Worm (Caenorhabditis elegans) whole organism, young adult: Measurements from ENCODE around the gene F46C3.6.
"Not testable (repeated sequence)": the region's sequence is repeated elsewhere in the genome, so short reads cannot be mapped to it uniquely, and the experiment has no call there.

ENCODE experiments used
- B0261.1 ChIP-seq: sonication (generic microtip); optimal IDR thresholded peaks from 2 replicates; lab custom pipeline; 2016; ENCODE audit warnings: mild to moderate bottlenecking, missing genetic modification characterization, moderate library complexity, missing compliant biosample characterization
- C06A6.2 ChIP-seq: fragments of 200-800 bp; sonication (Bioruptor generic); conservative IDR thresholded peaks from 2 replicates; pipeline ENCODE4 v1.3.6; 2022; ENCODE audit warnings: missing genetic modification characterization, missing compliant biosample characterization
- F10E7.11 ChIP-seq: sonication (generic microtip); optimal IDR thresholded peaks from 2 replicates; lab custom pipeline; 2017; ENCODE audit warnings: mild to moderate bottlenecking, missing genetic modification characterization, moderate library complexity, missing compliant biosample characterization
- F33H1.4 ChIP-seq: fragments of 200-800 bp; sonication (Bioruptor generic); IDR thresholded peaks from 2 replicates; pipeline ENCODE4 v1.3.6; 2022; ENCODE audit warnings: missing genetic modification reagents, missing genetic modification characterization, missing compliant biosample characterization
- F37B4.10 ChIP-seq: fragments of 200-800 bp; sonication (Bioruptor generic); IDR thresholded peaks from 2 replicates; pipeline ENCODE4 v1.3.6; 2022; ENCODE audit warnings: missing genetic modification characterization, missing compliant biosample characterization
- F49E8.2 ChIP-seq: sonication (generic microtip); optimal IDR thresholded peaks from 3 replicates; lab custom pipeline; 2017; ENCODE audit warnings: missing genetic modification characterization, mild to moderate bottlenecking, missing compliant biosample characterization, antibody characterized with exemption, moderate library complexity; ENCODE audit not compliant: insufficient read depth
- T07F8.4 ChIP-seq: sonication (generic microtip); optimal IDR thresholded peaks from 2 replicates; lab custom pipeline; 2016; ENCODE audit warnings: mild to moderate bottlenecking, missing genetic modification characterization, moderate library complexity, missing compliant biosample characterization
- Y53F4B.3 ChIP-seq: fragments of 200-800 bp; sonication (Bioruptor generic); IDR thresholded peaks from 2 replicates; pipeline ENCODE4 v1.3.6; 2022; ENCODE audit warnings: missing genetic modification reagents, missing genetic modification characterization, missing compliant biosample characterization
- aptf-2 ChIP-seq: fragments of 200-800 bp; sonication (Bioruptor generic); conservative IDR thresholded peaks from 2 replicates; pipeline ENCODE4 v1.3.6; 2022; ENCODE audit warnings: missing genetic modification reagents, missing genetic modification characterization, missing compliant biosample characterization
- aptf-3 ChIP-seq: fragments of 200-800 bp; sonication (Bioruptor generic); IDR thresholded peaks from 2 replicates; pipeline ENCODE4 v1.3.6; 2022; ENCODE audit warnings: missing genetic modification characterization, missing compliant biosample characterization
- atf-7 ChIP-seq: sonication (generic microtip); optimal IDR thresholded peaks from 2 replicates; lab custom pipeline; 2017; ENCODE audit warnings: mild to moderate bottlenecking, missing genetic modification characterization, missing compliant biosample characterization
- athp-1 ChIP-seq: sonication (generic microtip); optimal IDR thresholded peaks from 2 replicates; lab custom pipeline; 2017; ENCODE audit warnings: mild to moderate bottlenecking, missing genetic modification characterization, missing compliant biosample characterization
- attf-6 ChIP-seq: fragments of 200-800 bp; sonication (Bioruptor generic); IDR thresholded peaks from 2 replicates; pipeline ENCODE4 v1.3.6; 2022; ENCODE audit warnings: missing genetic modification reagents, missing genetic modification characterization, missing compliant biosample characterization
- bed-1 ChIP-seq: fragments of 200-800 bp; sonication (Bioruptor generic); IDR thresholded peaks from 2 replicates; pipeline ENCODE4 v1.3.6; 2022; ENCODE audit warnings: missing genetic modification reagents, missing genetic modification characterization, missing compliant biosample characterization
- bed-2 ChIP-seq: fragments of 200-800 bp; sonication (Bioruptor generic); IDR thresholded peaks from 2 replicates; pipeline ENCODE4 v1.3.6; 2022; ENCODE audit warnings: missing genetic modification reagents, missing genetic modification characterization, missing compliant biosample characterization
- ccch-3 ChIP-seq: fragments of 200-800 bp; sonication (Bioruptor generic); optimal IDR thresholded peaks from 2 replicates; lab custom pipeline; 2018; ENCODE audit warnings: mild to moderate bottlenecking, missing genetic modification characterization, missing compliant biosample characterization
- ceh-58 ChIP-seq: fragments of 200-800 bp; sonication (Bioruptor generic); IDR thresholded peaks from 2 replicates; pipeline ENCODE4 v1.3.6; 2022; ENCODE audit warnings: missing genetic modification characterization, missing compliant biosample characterization
- dox-1 ChIP-seq: fragments of 200-800 bp; sonication (Bioruptor generic); IDR thresholded peaks from 2 replicates; pipeline ENCODE4 v1.3.6; 2022; ENCODE audit warnings: missing genetic modification reagents, missing genetic modification characterization, missing compliant biosample characterization
- efl-1 ChIP-seq: fragments of 150-350 bp; optimal IDR thresholded peaks from 2 replicates; lab custom pipeline; 2014; ENCODE audit warnings: missing biosample characterization, missing genetic modification reagents, missing genetic modification characterization
- egrh-3 ChIP-seq: fragments of 200-800 bp; sonication (Bioruptor generic); IDR thresholded peaks from 2 replicates; pipeline ENCODE4 v1.3.6; 2022; ENCODE audit warnings: missing genetic modification reagents, missing genetic modification characterization, missing compliant biosample characterization
- hlh-26 ChIP-seq: fragments of 200-800 bp; sonication (Bioruptor generic); conservative IDR thresholded peaks from 2 replicates; pipeline ENCODE4 v1.3.6; 2022; ENCODE audit warnings: missing genetic modification reagents, missing genetic modification characterization, missing compliant biosample characterization
- hmg-1.2 ChIP-seq: fragments of 200-800 bp; sonication (Bioruptor generic); IDR thresholded peaks from 2 replicates; pipeline ENCODE4 v1.3.6; 2022; ENCODE audit warnings: missing genetic modification reagents, missing genetic modification characterization, missing compliant biosample characterization
- hmg-20 ChIP-seq: fragments of 200-800 bp; sonication (Bioruptor generic); IDR thresholded peaks from 2 replicates; pipeline ENCODE4 v1.3.6; 2022; ENCODE audit warnings: missing genetic modification reagents, missing genetic modification characterization, missing compliant biosample characterization
- hrde-1 ChIP-seq: sonication (generic microtip); optimal IDR thresholded peaks from 2 replicates; lab custom pipeline; 2016; ENCODE audit warnings: missing genetic modification characterization, mild to moderate bottlenecking, missing compliant biosample characterization, moderate library complexity, missing genotype, missing genetic modification reagents, borderline replicate concordance
- hsf-1 ChIP-seq: fragments of 200-800 bp; sonication (Bioruptor generic); IDR thresholded peaks from 2 replicates; pipeline ENCODE4 v1.3.6; 2022; ENCODE audit warnings: missing genetic modification reagents, missing genetic modification characterization, missing compliant biosample characterization
- lag-1 ChIP-seq: fragments of 200-800 bp; sonication (Bioruptor generic); IDR thresholded peaks from 2 replicates; pipeline ENCODE4 v1.3.6; 2022; ENCODE audit warnings: missing genetic modification reagents, missing genetic modification characterization, missing compliant biosample characterization
- lin-35 ChIP-seq, 3 experiments: fragments of 150-350 bp in 2 of 3; sonication (generic microtip) in 1 of 3; optimal IDR thresholded peaks; 2 replicates each; lab custom pipeline; 2014 to 2018; ENCODE audit warnings: missing biosample characterization in 3 of 3, missing genetic modification characterization in 3 of 3, missing genetic modification reagents in 3 of 3
- lin-54 ChIP-seq: fragments of 200-800 bp; sonication (Bioruptor generic); optimal IDR thresholded peaks from 2 replicates; lab custom pipeline; 2018; ENCODE audit warnings: mild to moderate bottlenecking, missing genetic modification characterization, missing compliant biosample characterization
- lsl-1 ChIP-seq: fragments of 200-800 bp; sonication (Bioruptor generic); optimal IDR thresholded peaks from 2 replicates; lab custom pipeline; 2018; ENCODE audit warnings: mild to moderate bottlenecking, missing genetic modification characterization, moderate library complexity, missing compliant biosample characterization
- lsy-27 ChIP-seq: sonication (generic microtip); optimal IDR thresholded peaks from 2 replicates; lab custom pipeline; 2017; ENCODE audit warnings: missing genetic modification characterization, mild to moderate bottlenecking, missing compliant biosample characterization, antibody characterized with exemption, missing genotype, borderline replicate concordance; ENCODE audit not compliant: insufficient read depth
- madf-3 ChIP-seq: fragments of 200-800 bp; sonication (Bioruptor generic); IDR thresholded peaks from 2 replicates; pipeline ENCODE4 v1.3.6; 2022; ENCODE audit warnings: missing genetic modification reagents, missing genetic modification characterization, missing compliant biosample characterization
- madf-6 ChIP-seq: fragments of 200-800 bp; sonication (Bioruptor generic); IDR thresholded peaks from 2 replicates; pipeline ENCODE4 v1.3.6; 2022; ENCODE audit warnings: missing genetic modification reagents, missing genetic modification characterization, missing compliant biosample characterization
- nhr-120 ChIP-seq: fragments of 200-800 bp; sonication (Bioruptor generic); IDR thresholded peaks from 2 replicates; pipeline ENCODE4 v1.3.6; 2022; ENCODE audit warnings: missing genetic modification characterization, missing compliant biosample characterization
- nhr-179 ChIP-seq: sonication (generic microtip); optimal IDR thresholded peaks from 2 replicates; lab custom pipeline; 2016; ENCODE audit warnings: mild to moderate bottlenecking, missing genetic modification characterization, missing compliant biosample characterization
- snpc-3.4 ChIP-seq: sonication (generic microtip); optimal IDR thresholded peaks from 2 replicates; lab custom pipeline; 2017; ENCODE audit warnings: missing genetic modification characterization, mild to moderate bottlenecking, missing compliant biosample characterization, antibody characterized with exemption, moderate library complexity, missing genotype, missing genetic modification reagents
- ztf-22 ChIP-seq: fragments of 200-800 bp; sonication (Bioruptor generic); optimal IDR thresholded peaks from 2 replicates; lab custom pipeline; 2018; ENCODE audit warnings: mild to moderate bottlenecking, missing genetic modification characterization, moderate library complexity, missing compliant biosample characterization
- ztf-3 ChIP-seq: fragments of 200-800 bp; sonication (Bioruptor generic); optimal IDR thresholded peaks from 2 replicates; lab custom pipeline; 2018; ENCODE audit warnings: mild to moderate bottlenecking, missing genetic modification characterization, missing compliant biosample characterization
- ztf-6 ChIP-seq: fragments of 200-800 bp; sonication (Bioruptor generic); IDR thresholded peaks from 2 replicates; pipeline ENCODE4 v1.3.6; 2022; ENCODE audit warnings: missing genetic modification reagents, missing genetic modification characterization, missing compliant biosample characterization

F46C3.6 gene

ce11 chrX:11446535-11446934, 26.7 kb upstream of the F46C3.6 start, which contains the start of gene igeg-2:
igeg-2 (minus strand) TSS chrX:11446635.
- TF ChIP-seq atf-7 (tag; lab: Kevin White, UChicago), result no peak
- TF ChIP-seq nhr-179 (tag; lab: Kevin White, UChicago), result no peak
- TF ChIP-seq hrde-1 (tag; lab: Kevin White, UChicago), result no peak
- no peak for TF ChIP-seq ztf-6 (GFP tag; lab: Robert Waterston, UW)
- TF ChIP-seq C06A6.2, result no peak
- no peak for TF ChIP-seq hmg-20
- TF ChIP-seq lsl-1 (GFP tag; lab: Kevin White, UChicago), result no peak
- TF ChIP-seq lin-35 (GFP tag; optimal IDR thresholded peaks at IDR 0.05; lab: Kevin White, UChicago), result no peak
- no peak for TF ChIP-seq bed-1
- TF ChIP-seq F10E7.11 (tag; lab: Kevin White, UChicago), result no peak
- TF ChIP-seq lin-54, result no peak

- 0 out of 2 replicates have a peak, but pooled peaks have one; percentile 52 for TF ChIP-seq lag-1
- peak; percentile 80; the same call in 1 of the 2 replicates for TF ChIP-seq madf-3 (GFP tag; lab: Robert Waterston, UW)
- TF ChIP-seq, all 124 proteins: peak for 2; not testable (repeated sequence) for 122
Measured at ce11 chrX:11443335-11443734, 23.5 kb upstream of the F46C3.6 start.

ce11 chrX:11439740-11440139, 19.9 kb upstream of the F46C3.6 start, which contains the start of gene F46C3.7:
F46C3.7 (plus strand) TSS chrX:11440040.
- TF ChIP-seq ccch-3 (GFP tag; lab: Kevin White, UChicago); bed-2 (GFP tag; lab: Robert Waterston, UW); Y53F4B.3 (GFP tag; lab: Robert Waterston, UW): not testable (repeated sequence)

ce11 chrX:11439006-11439405, 19.1 kb upstream of the F46C3.6 start:
- TF ChIP-seq aptf-3 (GFP tag; lab: Robert Waterston, UW) (peak; percentile 83; the same call in 1 of the 2 replicates), hmg-1.2 (peak; percentile 67), aptf-2 (peak; percentile 93)

ce11 chrX:11437716-11438115, 17.8 kb upstream of the F46C3.6 start:
- TF ChIP-seq ceh-58 (GFP tag; lab: Robert Waterston, UW) (no peak), athp-1 (no peak), F49E8.2 (tag; lab: Kevin White, UChicago) (no peak), attf-6 (GFP tag; lab: Robert Waterston, UW) (no peak), hmg-1.2 (no peak), B0261.1 (tag; lab: Kevin White, UChicago) (no peak), efl-1 (GFP tag; lab: Kevin White, UChicago) (peak; percentile 12), aptf-2 (peak; percentile 92), snpc-3.4 (tag; lab: Kevin White, UChicago) (no peak), madf-6 (GFP tag; lab: Robert Waterston, UW) (peak; percentile 59)

- TF ChIP-seq F49E8.2 (tag; lab: Kevin White, UChicago), result no peak
- no peak for TF ChIP-seq ztf-3 (GFP tag; lab: Kevin White, UChicago)
- TF ChIP-seq lsy-27 (tag; lab: Kevin White, UChicago), result no peak
- TF ChIP-seq B0261.1 (tag; lab: Kevin White, UChicago), result no peak
- no peak for TF ChIP-seq aptf-2
- no peak for TF ChIP-seq hmg-1.2
- TF ChIP-seq F37B4.10 (GFP tag; lab: Robert Waterston, UW), result no peak
- no peak for TF ChIP-seq nhr-120 (GFP tag; lab: Robert Waterston, UW)
- TF ChIP-seq dox-1 (GFP tag; lab: Robert Waterston, UW), result no peak
- TF ChIP-seq T07F8.4 (tag; lab: Kevin White, UChicago), result no peak
- no peak for TF ChIP-seq hlh-26 (GFP tag; lab: Robert Waterston, UW)
- no peak for TF ChIP-seq lsl-1 (GFP tag; lab: Kevin White, UChicago)
- no peak for TF ChIP-seq lag-1
- TF ChIP-seq hrde-1 (tag; lab: Kevin White, UChicago), result no peak
- TF ChIP-seq ztf-22 (GFP tag; lab: Kevin White, UChicago), result no peak
- TF ChIP-seq hsf-1 (GFP tag; lab: Robert Waterston, UW), result no peak
- TF ChIP-seq madf-3 (GFP tag; lab: Robert Waterston, UW), result no peak
- TF ChIP-seq egrh-3 (GFP tag; lab: Robert Waterston, UW), result no peak
- no peak for TF ChIP-seq F33H1.4
Measured at ce11 chrX:11435488-11435887, 15.6 kb upstream of the F46C3.6 start.
